Fruit fly (Drosophila melanogaster) S2 (cell line): ENCODE data around the gene CG9257.

Source experiments
- CG8478 ChIP-seq: fragments of >200 bp; optimal IDR thresholded peaks from 2 replicates; lab custom pipeline; 2018
- CTCF ChIP-seq, 2 experiments: fragments of >200 bp; optimal IDR thresholded peaks; 2 replicates each; lab custom pipeline; 2018

Gene CG9257

dm6 chr2L:21102399-21103108 is at the start of gene CG9257:
Gene CG9257 (plus strand): TSS chr2L:21102743.
- no peak for TF ChIP-seq CG8478 (lab: Kevin White, UChicago)
- no peak for TF ChIP-seq CTCF (optimal IDR thresholded peaks at IDR 0.05; lab: Kevin White, UChicago)

- TF ChIP-seq CG8478 (lab: Kevin White, UChicago) = no peak
These were observed 49.6 kb upstream of the CG9257 start, which contains the start of gene Itgbn for dm6 chr2L:21052783-21053463. Gene Itgbn (plus strand): TSS chr2L:21053033.

- TF ChIP-seq CTCF (optimal IDR thresholded peaks at IDR 0.05; lab: Kevin White, UChicago) = no peak
- TF ChIP-seq CG8478 (lab: Kevin White, UChicago) = no peak
These were observed 48.9 kb upstream of the CG9257 start for dm6 chr2L:21053623-21054022.

dm6 chr2L:21061591-21061990 is 41.0 kb upstream of the CG9257 start:
- TF ChIP-seq CG8478 (lab: Kevin White, UChicago) (no peak), CTCF (optimal IDR thresholded peaks at IDR 0.05; lab: Kevin White, UChicago) (no peak)

dm6 chr2L:21062611-21063010 is 39.9 kb upstream of the CG9257 start:
- TF ChIP-seq CG8478 (lab: Kevin White, UChicago) (no peak), CTCF (optimal IDR thresholded peaks at IDR 0.05; lab: Kevin White, UChicago) (no peak)

- TF ChIP-seq CTCF (optimal IDR thresholded peaks at IDR 0.05; lab: Kevin White, UChicago) = no peak
- TF ChIP-seq CG8478 (lab: Kevin White, UChicago) = no peak
These were observed 36.7 kb upstream of the CG9257 start for dm6 chr2L:21065889-21066288.

- TF ChIP-seq CG8478 (lab: Kevin White, UChicago) (no peak), CTCF (optimal IDR thresholded peaks at IDR 0.05; lab: Kevin White, UChicago) (no peak)
These were observed 35.4 kb upstream of the CG9257 start for dm6 chr2L:21067137-21067536.

dm6 chr2L:21069776-21070175 is 32.8 kb upstream of the CG9257 start:
- TF ChIP-seq CG8478 (lab: Kevin White, UChicago) = no peak
- TF ChIP-seq CTCF (optimal IDR thresholded peaks at IDR 0.05; lab: Kevin White, UChicago) = no peak

- no peak for TF ChIP-seq CTCF (optimal IDR thresholded peaks at IDR 0.05; lab: Kevin White, UChicago)
- TF ChIP-seq CG8478 (lab: Kevin White, UChicago) = no peak
These were observed 31.7 kb upstream of the CG9257 start for dm6 chr2L:21070825-21071224.

dm6 chr2L:21071435-21071834 is 31.1 kb upstream of the CG9257 start, which contains the start of gene CG9265:
Gene CG9265 (minus strand): TSS chr2L:21071502.
- no peak for TF ChIP-seq CG8478 (lab: Kevin White, UChicago)
- no peak for TF ChIP-seq CTCF (optimal IDR thresholded peaks at IDR 0.05; lab: Kevin White, UChicago)

- TF ChIP-seq CG8478 (lab: Kevin White, UChicago) = no peak
- no peak for TF ChIP-seq CTCF (optimal IDR thresholded peaks at IDR 0.05; lab: Kevin White, UChicago)
These were observed 30.2 kb upstream of the CG9257 start for dm6 chr2L:21072389-21072788.

- TF ChIP-seq CTCF (optimal IDR thresholded peaks at IDR 0.05; lab: Kevin White, UChicago) (no peak), CG8478 (lab: Kevin White, UChicago) (no peak)
These were observed 29.2 kb upstream of the CG9257 start for dm6 chr2L:21073300-21073699.

- TF ChIP-seq CG8478 (lab: Kevin White, UChicago) = no peak
- TF ChIP-seq CTCF (optimal IDR thresholded peaks at IDR 0.05; lab: Kevin White, UChicago) = no peak
These were observed 28.7 kb upstream of the CG9257 start for dm6 chr2L:21073818-21074217.

dm6 chr2L:21075105-21075504 is 27.4 kb upstream of the CG9257 start, which contains the start of gene tadr:
Gene tadr (plus strand): TSS chr2L:21075405.
- no peak for TF ChIP-seq CG8478 (lab: Kevin White, UChicago)
- no peak for TF ChIP-seq CTCF (optimal IDR thresholded peaks at IDR 0.05; lab: Kevin White, UChicago)

dm6 chr2L:21077849-21078248 is 24.7 kb upstream of the CG9257 start:
- TF ChIP-seq CG8478 (lab: Kevin White, UChicago) (no peak), CTCF (optimal IDR thresholded peaks at IDR 0.05; lab: Kevin White, UChicago) (no peak)
